Worm (Caenorhabditis elegans): ENCODE measurements around the gene C02C6.14.
"Not testable (repeated sequence)": the region's sequence is repeated elsewhere in the genome, so short reads cannot be mapped to it uniquely, and the experiment has no call there.

C02C6.14 gene

ce11 chrX:15515798-15516197 is 21.7 kb upstream of the C02C6.14 start (continued):
- TF ChIP-seq F52B5.7 (tag; optimal IDR thresholded peaks at IDR 0.05) (peak; percentile 2), akir-1 (GFP tag; optimal IDR thresholded peaks at IDR 0.05) (no peak), Y95B8A.8 (GFP tag; IDR thresholded peaks at IDR 0.05) (no peak), him-1 (tag; optimal IDR thresholded peaks at IDR 0.05) (no peak), bed-2 (GFP tag; IDR thresholded peaks at IDR 0.05) (no peak), ztf-26 (tag; optimal IDR thresholded peaks at IDR 0.05) (no peak)

ce11 chrX:15528472-15528871 is 9.0 kb upstream of the C02C6.14 start:
- peak; percentile 30 for TF ChIP-seq snpc-4 (GFP tag; optimal IDR thresholded peaks at IDR 0.05)
- peak in 2 of 4 experiments; percentile 56 to 78 for TF ChIP-seq snpc-4 (tag; optimal IDR thresholded peaks at IDR 0.05)
- TF ChIP-seq F49E8.2 (tag; optimal IDR thresholded peaks at IDR 0.05; ENCODE audit: insufficient read depth), result no peak

ce11 chrX:15533260-15533659 is 4.2 kb upstream of the C02C6.14 start:
- no peak for TF ChIP-seq lin-26 (GFP tag; IDR thresholded peaks at IDR 0.05)
- no peak for TF ChIP-seq ztf-3 (GFP tag; optimal IDR thresholded peaks at IDR 0.05)

ce11 chrX:15533847-15534246 is 3.6 kb upstream of the C02C6.14 start:
- not testable (repeated sequence) for TF ChIP-seq snpc-4 (GFP tag; optimal IDR thresholded peaks at IDR 0.05)
- peak in 2 of 4 experiments; percentile 86 to 89 for TF ChIP-seq snpc-4 (tag; optimal IDR thresholded peaks at IDR 0.05)

ce11 chrX:15535190-15535636 is 2.3 kb upstream of the C02C6.14 start:
- TF ChIP-seq F33H1.4 (GFP tag; IDR thresholded peaks at IDR 0.05) (no peak; the same call in 1 of the 2 replicates), snpc-1.1 (tag; optimal IDR thresholded peaks at IDR 0.05; ENCODE audit: insufficient read depth) (no peak), him-1 (tag; optimal IDR thresholded peaks at IDR 0.05) (no peak), ztf-3 (GFP tag; optimal IDR thresholded peaks at IDR 0.05) (no peak), mcd-1 (GFP tag; IDR thresholded peaks at IDR 0.05) (peak; percentile 42), let-526 (GFP tag; IDR thresholded peaks at IDR 0.05) (no peak), dpff-1 (tag; optimal IDR thresholded peaks at IDR 0.05) (no peak), B0336.3 (GFP tag; IDR thresholded peaks at IDR 0.05) (peak; percentile 25; the same call in 1 of the 2 replicates), Y53F4B.3 (GFP tag; IDR thresholded peaks at IDR 0.05) (no peak), gei-17 (GFP tag; optimal IDR thresholded peaks at IDR 0.05) (peak; percentile 36), lin-40 (tag; optimal IDR thresholded peaks at IDR 0.05) (peak; percentile 64), attf-6 (GFP tag; IDR thresholded peaks at IDR 0.05) (no peak), D2030.7 (GFP tag; IDR thresholded peaks at IDR 0.05) (no peak), sptf-2 (GFP tag; optimal IDR thresholded peaks at IDR 0.05) (no peak), nfyb-1 (GFP tag; IDR thresholded peaks at IDR 0.05) (peak; percentile 58; the same call in 1 of the 2 replicates), F57C9.4 (tag; optimal IDR thresholded peaks at IDR 0.05) (no peak), madf-10 (tag; optimal IDR thresholded peaks at IDR 0.05) (no peak), tbp1 (GFP tag; optimal IDR thresholded peaks at IDR 0.05) (no peak), egrh-3 (GFP tag; IDR thresholded peaks at IDR 0.05) (no peak; the same call in 1 of the 2 replicates), athp-1 (tag; optimal IDR thresholded peaks at IDR 0.05) (peak; percentile 8), bed-1 (GFP tag; IDR thresholded peaks at IDR 0.05) (no peak), K12H6.12 (tag; optimal IDR thresholded peaks at IDR 0.05) (peak; percentile 87), lin-35 (GFP tag; optimal IDR thresholded peaks at IDR 0.05) (peak in 1 of 3 experiments; percentile 36), hrde-1 (tag; optimal IDR thresholded peaks at IDR 0.05; ENCODE audit: borderline replicate concordance) (no peak), ztf-25 (GFP tag; IDR thresholded peaks at IDR 0.05) (no peak), madf-6 (GFP tag; IDR thresholded peaks at IDR 0.05) (no peak), somi-1 (GFP tag; optimal IDR thresholded peaks at IDR 0.05) (peak; percentile 48), zim-3 (tag; optimal IDR thresholded peaks at IDR 0.05) (no peak), lir-1 (GFP tag; conservative IDR thresholded peaks at IDR 0.05) (no peak), repo-1 (tag; optimal IDR thresholded peaks at IDR 0.05) (no peak), ztf-22 (GFP tag; optimal IDR thresholded peaks at IDR 0.05) (no peak), pbrm-1 (GFP tag; IDR thresholded peaks at IDR 0.05) (0 out of 2 replicates have a peak, but pooled peaks have one; percentile 46)

All from whole organism, young adult.